Fruit fly (Drosophila melanogaster) whole organism, embryonic: Measurements from ENCODE around the gene sdt.

Experiments used
- Adf1 ChIP-seq: fragments of 200-800 bp; sonication (Bioruptor generic); IDR thresholded peaks from 2 replicates; pipeline ENCODE4 v1.3.6; 2022; ENCODE audit warnings: missing biosample characterization, missing genetic modification characterization
- CG16863 ChIP-seq: fragments of 200-800 bp; sonication (Bioruptor generic); optimal IDR thresholded peaks from 3 replicates; lab custom pipeline; 2016; ENCODE audit warnings: missing biosample characterization, missing genetic modification characterization
- CG18599 ChIP-seq: fragments of 200-800 bp; sonication (Bioruptor generic); optimal IDR thresholded peaks from 3 replicates; lab custom pipeline; 2017; ENCODE audit warnings: missing biosample characterization, missing genetic modification characterization, mild to moderate bottlenecking, moderate library complexity, missing genetic modification reagents
- Jarid2 ChIP-seq: fragments of 200-800 bp; sonication (Bioruptor generic); optimal IDR thresholded peaks from 3 replicates; lab custom pipeline; 2017; ENCODE audit warnings: mild to moderate bottlenecking, missing biosample characterization, missing genetic modification reagents, missing genetic modification characterization
- fru ChIP-seq: fragments of >200 bp; optimal IDR thresholded peaks from 2 replicates; lab custom pipeline; 2017
- gsb ChIP-seq: fragments of 200-800 bp; sonication (Bioruptor generic); IDR thresholded peaks from 2 replicates; pipeline ENCODE4 v1.3.6; 2022; ENCODE audit warnings: missing biosample characterization, missing genetic modification characterization

dm6 chrX:8286859-8287258, 108.5 kb downstream of the sdt start:
- no peak for TF ChIP-seq Adf1 (GFP tag; lab: Robert Waterston, UW)
- TF ChIP-seq CG16863, result no peak
- no peak for TF ChIP-seq fru (lab: Kevin White, UChicago)
- no peak for TF ChIP-seq CG18599
- TF ChIP-seq Jarid2, result no peak
- TF ChIP-seq gsb (GFP tag; lab: Robert Waterston, UW), result no peak
